Fruit fly (Drosophila melanogaster) whole organism, prepupa: Measurements from ENCODE around the gene wuho.

ENCODE experiments used
- Blimp-1 ChIP-seq: fragments of 200-800 bp; sonication (Bioruptor generic); optimal IDR thresholded peaks from 3 replicates; lab custom pipeline; 2017; ENCODE audit warnings: missing biosample characterization, missing genetic modification characterization, mild to moderate bottlenecking, moderate library complexity, missing genetic modification reagents
- CG10631 ChIP-seq: fragments of 200-800 bp; sonication (Bioruptor generic); optimal IDR thresholded peaks from 2 replicates; lab custom pipeline; 2016; ENCODE audit warnings: missing biosample characterization, missing genetic modification characterization
- CG10669 ChIP-seq: fragments of 200-800 bp; sonication (Bioruptor generic); optimal IDR thresholded peaks from 3 replicates; lab custom pipeline; 2018; ENCODE audit warnings: missing biosample characterization, mild to moderate bottlenecking, missing genetic modification characterization, moderate library complexity
- CG11902 ChIP-seq: fragments of 200-800 bp; sonication (Bioruptor generic); optimal IDR thresholded peaks from 3 replicates; lab custom pipeline; 2016; ENCODE audit warnings: missing biosample characterization, missing genetic modification characterization
- CG3032 ChIP-seq: fragments of 200-800 bp; optimal IDR thresholded peaks from 2 replicates; lab custom pipeline; 2019; ENCODE audit warnings: missing biosample characterization, mild to moderate bottlenecking, missing genetic modification characterization, moderate library complexity
- CG31627 ChIP-seq: fragments of 200-800 bp; sonication (Bioruptor generic); optimal IDR thresholded peaks from 3 replicates; lab custom pipeline; 2016; ENCODE audit warnings: missing biosample characterization, missing genetic modification characterization
- CG32006 ChIP-seq: fragments of 200-800 bp; sonication (Bioruptor generic); optimal IDR thresholded peaks from 3 replicates; lab custom pipeline; 2017; ENCODE audit warnings: missing biosample characterization, mild to moderate bottlenecking, missing genetic modification characterization
- CG34406 ChIP-seq: fragments of 200-800 bp; sonication (Bioruptor generic); optimal IDR thresholded peaks from 3 replicates; lab custom pipeline; 2016; ENCODE audit warnings: missing biosample characterization, missing genetic modification characterization
- CG3919 ChIP-seq: fragments of 200-800 bp; sonication (Bioruptor generic); optimal IDR thresholded peaks from 3 replicates; lab custom pipeline; 2016; ENCODE audit warnings: missing biosample characterization, missing genetic modification characterization
- CG4318 ChIP-seq: fragments of 200-800 bp; sonication (Bioruptor generic); optimal IDR thresholded peaks from 3 replicates; lab custom pipeline; 2017; ENCODE audit warnings: missing biosample characterization, mild to moderate bottlenecking, missing genetic modification characterization
- CG6163 ChIP-seq: fragments of 200-800 bp; sonication (Bioruptor generic); IDR thresholded peaks from 3 replicates; pipeline ENCODE4 v1.3.6; 2022; ENCODE audit warnings: missing biosample characterization, missing genetic modification characterization
- CG6792 ChIP-seq: fragments of 200-800 bp; sonication (Bioruptor generic); optimal IDR thresholded peaks from 3 replicates; lab custom pipeline; 2016; ENCODE audit warnings: missing biosample characterization, missing genetic modification characterization
- CG6854 ChIP-seq: fragments of 200-800 bp; sonication (Bioruptor generic); optimal IDR thresholded peaks from 2 replicates; lab custom pipeline; 2017; ENCODE audit warnings: missing biosample characterization, mild to moderate bottlenecking, missing genetic modification characterization
- CG7368 ChIP-seq: fragments of 200-800 bp; sonication (Bioruptor generic); optimal IDR thresholded peaks from 3 replicates; lab custom pipeline; 2016; ENCODE audit warnings: missing biosample characterization, missing genetic modification characterization
- CG8319 ChIP-seq: fragments of 200-800 bp; sonication (Bioruptor generic); optimal IDR thresholded peaks from 3 replicates; lab custom pipeline; 2016; ENCODE audit warnings: missing biosample characterization, missing genetic modification characterization
- CG8632 ChIP-seq: fragments of 200-800 bp; sonication (Bioruptor generic); optimal IDR thresholded peaks from 3 replicates; lab custom pipeline; 2016; ENCODE audit warnings: missing biosample characterization, missing genetic modification characterization
- Eip75B ChIP-seq: fragments of 200-800 bp; sonication (Bioruptor generic); optimal IDR thresholded peaks from 3 replicates; lab custom pipeline; 2016; ENCODE audit warnings: missing biosample characterization, missing genetic modification characterization
- Eip78C ChIP-seq: fragments of 200-800 bp; sonication (Bioruptor generic); peaks from one replicate; lab custom pipeline; 2016; ENCODE audit warnings: missing biosample characterization, missing genetic modification characterization
- Eip93F ChIP-seq: fragments of 200-800 bp; sonication (Bioruptor generic); optimal IDR thresholded peaks from 2 replicates; lab custom pipeline; 2016; ENCODE audit warnings: missing biosample characterization, mild to moderate bottlenecking, missing genetic modification characterization
- Ets21C ChIP-seq: fragments of 200-800 bp; sonication (Bioruptor generic); optimal IDR thresholded peaks from 3 replicates; lab custom pipeline; 2016; ENCODE audit warnings: missing biosample characterization, missing genetic modification characterization
- Ets96B ChIP-seq: fragments of 200-800 bp; optimal IDR thresholded peaks from 2 replicates; lab custom pipeline; 2019; ENCODE audit warnings: missing biosample characterization, mild to moderate bottlenecking, missing genetic modification characterization, moderate library complexity
- Gug ChIP-seq: fragments of 200-800 bp; sonication (Bioruptor generic); IDR thresholded peaks from 2 replicates; pipeline ENCODE4 v1.3.6; 2022; ENCODE audit warnings: missing biosample characterization, missing genetic modification characterization
- Hr38 ChIP-seq: sonication (Bioruptor generic); optimal IDR thresholded peaks from 2 replicates; lab custom pipeline; 2016; ENCODE audit warnings: missing biosample characterization, missing genetic modification characterization
- Hr39 ChIP-seq: fragments of 200-800 bp; sonication (Bioruptor generic); optimal IDR thresholded peaks from 2 replicates; lab custom pipeline; 2016; ENCODE audit warnings: missing biosample characterization, missing genetic modification characterization
- Hr4 ChIP-seq: fragments of 200-800 bp; sonication (Bioruptor generic); optimal IDR thresholded peaks from 3 replicates; lab custom pipeline; 2016; ENCODE audit warnings: missing biosample characterization, missing genetic modification characterization
- OdsH ChIP-seq: fragments of 200-800 bp; sonication (Bioruptor generic); optimal IDR thresholded peaks from 3 replicates; lab custom pipeline; 2016; ENCODE audit warnings: missing biosample characterization, missing genetic modification characterization
- Smox ChIP-seq: fragments of 200-800 bp; sonication (Bioruptor generic); optimal IDR thresholded peaks from 3 replicates; lab custom pipeline; 2016; ENCODE audit warnings: missing biosample characterization, missing genetic modification characterization
- Sox102F ChIP-seq: fragments of 200-800 bp; sonication (Bioruptor generic); optimal IDR thresholded peaks from 2 replicates; lab custom pipeline; 2016; ENCODE audit warnings: missing biosample characterization, mild to moderate bottlenecking, missing genetic modification characterization
- Sox14 ChIP-seq: fragments of 200-800 bp; sonication (Bioruptor generic); optimal IDR thresholded peaks from 3 replicates; lab custom pipeline; 2016; ENCODE audit warnings: missing biosample characterization, missing genetic modification characterization
- Sox15 ChIP-seq: fragments of 200-800 bp; sonication (Bioruptor generic); optimal IDR thresholded peaks from 3 replicates; lab custom pipeline; 2016; ENCODE audit warnings: missing biosample characterization, missing genetic modification characterization
- acj6 ChIP-seq: fragments of 200-800 bp; sonication (Bioruptor generic); optimal IDR thresholded peaks from 3 replicates; lab custom pipeline; 2016; ENCODE audit warnings: missing biosample characterization, missing genetic modification characterization
- cyc ChIP-seq: fragments of 200-800 bp; sonication (Bioruptor generic); optimal IDR thresholded peaks from 3 replicates; lab custom pipeline; 2016; ENCODE audit warnings: missing biosample characterization, missing genetic modification characterization
- dac ChIP-seq: fragments of 200-800 bp; sonication (Bioruptor generic); optimal IDR thresholded peaks from 2 replicates; lab custom pipeline; 2017; ENCODE audit warnings: missing biosample characterization, mild to moderate bottlenecking, missing genetic modification characterization
- eg ChIP-seq: fragments of 200-800 bp; sonication (Bioruptor generic); IDR thresholded peaks from 3 replicates; pipeline ENCODE4 v1.3.6; 2022; ENCODE audit warnings: missing biosample characterization, missing genetic modification characterization
- esn ChIP-seq: fragments of 200-800 bp; sonication (Bioruptor generic); optimal IDR thresholded peaks from 2 replicates; lab custom pipeline; 2016; ENCODE audit warnings: missing biosample characterization, mild to moderate bottlenecking, missing genetic modification characterization, moderate library complexity
- fd59A ChIP-seq: fragments of 200-800 bp; sonication (Bioruptor generic); optimal IDR thresholded peaks from 2 replicates; lab custom pipeline; 2017; ENCODE audit warnings: missing biosample characterization, mild to moderate bottlenecking, missing genetic modification characterization, missing genetic modification reagents
- fd85E ChIP-seq: fragments of 200-800 bp; sonication (Bioruptor generic); optimal IDR thresholded peaks from 3 replicates; lab custom pipeline; 2016; ENCODE audit warnings: missing biosample characterization, missing genetic modification characterization
- lz ChIP-seq: fragments of 200-800 bp; sonication (Bioruptor generic); optimal IDR thresholded peaks from 3 replicates; lab custom pipeline; 2016; ENCODE audit warnings: missing biosample characterization, missing genetic modification characterization
- spab ChIP-seq: fragments of 200-800 bp; sonication (Bioruptor generic); optimal IDR thresholded peaks from 2 replicates; lab custom pipeline; 2017; ENCODE audit warnings: missing biosample characterization, mild to moderate bottlenecking, missing genetic modification characterization, missing genetic modification reagents
- ss ChIP-seq, 2 experiments: fragments of 200-800 bp; sonication (Bioruptor generic); optimal IDR thresholded peaks; 2 replicates in 1 of 2; 3 replicates in 1 of 2; lab custom pipeline; 2017 to 2018; ENCODE audit warnings: mild to moderate bottlenecking in 2 of 2, missing biosample characterization in 2 of 2, missing genetic modification characterization in 2 of 2, moderate library complexity in 1 of 2
- svp ChIP-seq: fragments of 200-800 bp; sonication (Bioruptor generic); peaks from one replicate; lab custom pipeline; 2016; ENCODE audit warnings: missing biosample characterization, missing genetic modification characterization
- topi ChIP-seq: fragments of 200-800 bp; sonication (Bioruptor generic); optimal IDR thresholded peaks from 3 replicates; lab custom pipeline; 2016; ENCODE audit warnings: missing biosample characterization, missing genetic modification characterization
- vri ChIP-seq: fragments of 200-800 bp; sonication (Bioruptor generic); optimal IDR thresholded peaks from 3 replicates; lab custom pipeline; 2016; ENCODE audit warnings: missing biosample characterization, mild to moderate bottlenecking, missing genetic modification characterization

wuho gene

dm6 chrX:6278879-6279628 is 8.8 kb upstream of the wuho start (continued):
- TF ChIP-seq cyc = peak; percentile 6
- no peak for TF ChIP-seq Ets21C
- TF ChIP-seq dac (GFP tag; lab: Kevin White, UChicago) = no peak
- TF ChIP-seq Sox15 = no peak
- TF ChIP-seq CG32006 (GFP tag; lab: Kevin White, UChicago) = no peak
- no peak for TF ChIP-seq fd59A (GFP tag; lab: Kevin White, UChicago)
- peak; percentile 56 for TF ChIP-seq topi (GFP tag; lab: Kevin White, UChicago)
- TF ChIP-seq Ets96B = no peak
- TF ChIP-seq OdsH (GFP tag; lab: Kevin White, UChicago) = no peak
- no peak for TF ChIP-seq Gug (GFP tag; lab: Robert Waterston, UW)
- TF ChIP-seq Hr39 (GFP tag; lab: Kevin White, UChicago) = no peak
- no peak for TF ChIP-seq Smox (GFP tag; lab: Kevin White, UChicago)
- TF ChIP-seq Eip93F (GFP tag; lab: Kevin White, UChicago) = no peak
- peak; percentile 52 for TF ChIP-seq Sox14 (GFP tag; lab: Kevin White, UChicago)
- no peak for TF ChIP-seq CG10669 (GFP tag; lab: Kevin White, UChicago)
- no peak for TF ChIP-seq lz (GFP tag; lab: Kevin White, UChicago)
- TF ChIP-seq esn (GFP tag; lab: Kevin White, UChicago) = peak; percentile 45
- no peak for TF ChIP-seq CG3032 (tag; lab: Kevin White, UChicago)
- TF ChIP-seq CG8319 (GFP tag; lab: Kevin White, UChicago) = no peak
- peak; percentile 4 for TF ChIP-seq CG8632
- TF ChIP-seq Blimp-1 (GFP tag; lab: Kevin White, UChicago) = peak; percentile 2
- no peak for TF ChIP-seq CG6792
- TF ChIP-seq CG31627 (GFP tag; lab: Kevin White, UChicago) = no peak
- peak; percentile 40 for TF ChIP-seq CG3919 (GFP tag; lab: Kevin White, UChicago)
- peak in 1 of 2 experiments; percentile 22 for TF ChIP-seq ss (GFP tag; optimal IDR thresholded peaks at IDR 0.05; lab: Kevin White, UChicago)
- no peak for TF ChIP-seq CG6854
- TF ChIP-seq fd85E (GFP tag; lab: Kevin White, UChicago) = no peak
- TF ChIP-seq CG10631 (GFP tag; lab: Kevin White, UChicago) = no peak
- no peak for TF ChIP-seq spab
- no peak for TF ChIP-seq acj6
- TF ChIP-seq Eip75B (GFP tag; lab: Kevin White, UChicago) = peak; percentile 27
- no peak for TF ChIP-seq CG34406 (GFP tag; lab: Kevin White, UChicago)
- TF ChIP-seq CG7368 = no peak
- no peak for TF ChIP-seq Hr4 (GFP tag; lab: Kevin White, UChicago)
- TF ChIP-seq svp (GFP tag; lab: Kevin White, UChicago) = peak; percentile 79
- TF ChIP-seq CG11902 (GFP tag; lab: Kevin White, UChicago) = no peak
- peak; percentile 72 for TF ChIP-seq Eip78C (GFP tag; lab: Kevin White, UChicago)
- TF ChIP-seq vri (GFP tag; lab: Kevin White, UChicago) = no peak
- no peak for TF ChIP-seq eg (GFP tag; lab: Robert Waterston, UW)
- no peak for TF ChIP-seq Sox102F (GFP tag; lab: Kevin White, UChicago)
- no peak for TF ChIP-seq CG6163 (GFP tag; lab: Robert Waterston, UW)
- TF ChIP-seq Hr38 (GFP tag; lab: Kevin White, UChicago) = no peak
- no peak for TF ChIP-seq CG4318 (GFP tag; lab: Kevin White, UChicago)
- TF ChIP-seq, all 60 proteins: peak for 16
